Worm (Caenorhabditis elegans): Measurements from ENCODE around the gene F29A7.3.

DNA sequence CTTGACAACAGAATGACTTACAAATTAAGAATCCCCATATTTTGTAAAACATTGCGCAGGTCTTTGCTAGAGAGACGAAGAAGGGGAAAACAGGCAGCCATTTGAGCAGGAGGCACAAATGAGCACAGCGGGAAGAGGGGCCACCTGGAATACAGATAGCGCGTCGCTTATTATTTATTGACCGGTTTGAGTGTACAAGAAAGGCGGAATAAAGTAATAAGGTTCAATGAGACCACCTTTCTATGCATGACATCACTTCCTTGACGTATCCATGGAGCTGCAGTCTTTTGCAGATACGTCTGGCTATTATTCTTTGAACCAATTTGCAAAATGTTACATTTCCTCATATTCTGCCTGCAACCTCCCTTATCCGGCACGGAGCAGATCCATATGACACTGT, 21.8 kb downstream of the F29A7.3 start, which contains the start of gene fbxb-111:
- TF ChIP-seq hlh-1 (tag; optimal IDR thresholded peaks at IDR 0.05), result no peak
- no peak for TF ChIP-seq blmp-1 (tag; optimal IDR thresholded peaks at IDR 0.05)
- TF ChIP-seq ceh-83 (GFP tag; optimal IDR thresholded peaks at IDR 0.05), result no peak
- no peak for TF ChIP-seq pha-4 (tag; optimal IDR thresholded peaks at IDR 0.05)
